Fruit fly (Drosophila melanogaster) whole organism, adult: ENCODE data around the gene PGRP-SB2.

Experiments used
- CG1620 ChIP-seq: fragments of 200-800 bp; sonication (Bioruptor generic); optimal IDR thresholded peaks from 2 replicates; lab custom pipeline; 2016; ENCODE audit warnings: missing biosample characterization, missing genetic modification characterization
- Hr96 ChIP-seq: fragments of 200-800 bp; sonication (Bioruptor generic); optimal IDR thresholded peaks from 2 replicates; lab custom pipeline; 2016; ENCODE audit warnings: missing biosample characterization, missing genetic modification characterization
- bab1 ChIP-seq: fragments of 200-800 bp; sonication (Bioruptor generic); optimal IDR thresholded peaks from 3 replicates; lab custom pipeline; 2019; ENCODE audit warnings: missing biosample characterization, mild to moderate bottlenecking, missing genetic modification characterization, moderate library complexity
- kay ChIP-seq: fragments of 200-800 bp; sonication (Bioruptor generic); peaks from one replicate; lab custom pipeline; 2016; ENCODE audit warnings: missing biosample characterization, missing genetic modification characterization, borderline replicate concordance
- ovo ChIP-seq: fragments of 200-800 bp; sonication (Bioruptor generic); optimal IDR thresholded peaks from 2 replicates; lab custom pipeline; 2016; ENCODE audit warnings: missing biosample characterization, missing genetic modification characterization
- toe ChIP-seq: fragments of 200-800 bp; sonication (Bioruptor generic); optimal IDR thresholded peaks from 2 replicates; lab custom pipeline; 2016; ENCODE audit warnings: missing biosample characterization, missing genetic modification characterization

- no peak for TF ChIP-seq CG1620 (GFP tag; lab: Kevin White, UChicago)
- no peak for TF ChIP-seq kay (GFP tag; lab: Kevin White, UChicago)
- TF ChIP-seq ovo (GFP tag; lab: Kevin White, UChicago), result no peak
- TF ChIP-seq toe, result no peak
- TF ChIP-seq bab1, result no peak
- TF ChIP-seq Hr96 (GFP tag; lab: Kevin White, UChicago), result no peak
Measured at dm6 chr3L:16690055-16690454, 36.3 kb upstream of the PGRP-SB2 start.
